Worm (Caenorhabditis elegans) whole organism, L3 larva: ENCODE data around the gene fkb-3.
A peak's percentile ranks its signal among the peaks of the same experiment; 100 is the strongest.

Experiments used
- R02D3.7 ChIP-seq: fragments of 150-350 bp; optimal IDR thresholded peaks from 2 replicates; lab custom pipeline; 2014; ENCODE audit warnings: missing biosample characterization, missing genetic modification characterization
- aly-2 ChIP-seq: fragments of 150-350 bp; optimal IDR thresholded peaks from 2 replicates; lab custom pipeline; 2014; ENCODE audit warnings: missing biosample characterization, missing genetic modification characterization
- ceh-16 ChIP-seq: sonication (generic microtip); optimal IDR thresholded peaks from 2 replicates; lab custom pipeline; 2017; ENCODE audit warnings: missing biosample characterization, missing genetic modification characterization
- ceh-82 ChIP-seq: fragments of 150-350 bp; optimal IDR thresholded peaks from 2 replicates; lab custom pipeline; 2014; ENCODE audit warnings: missing biosample characterization, missing genetic modification characterization
- ceh-9 ChIP-seq: sonication (generic microtip); optimal IDR thresholded peaks from 2 replicates; lab custom pipeline; 2018; ENCODE audit warnings: missing biosample characterization, missing genetic modification characterization
- daf-12 ChIP-seq: fragments of 150-350 bp; optimal IDR thresholded peaks from 2 replicates; lab custom pipeline; 2014; ENCODE audit warnings: missing biosample characterization, missing genetic modification reagents, missing genetic modification characterization
- egl-27 ChIP-seq: sonication (generic microtip); optimal IDR thresholded peaks from 4 replicates; lab custom pipeline; 2017; ENCODE audit warnings: missing biosample characterization, missing genetic modification reagents, missing genetic modification characterization
- egl-5 ChIP-seq: fragments of 150-350 bp; optimal IDR thresholded peaks from 2 replicates; lab custom pipeline; 2017; ENCODE audit warnings: missing biosample characterization, missing genetic modification reagents, missing genetic modification characterization, inconsistent platforms
- elt-1 ChIP-seq: fragments of 150-350 bp; optimal IDR thresholded peaks from 2 replicates; lab custom pipeline; 2014; ENCODE audit warnings: missing biosample characterization, missing genetic modification characterization
- elt-2 ChIP-seq: sonication (generic microtip); optimal IDR thresholded peaks from 2 replicates; lab custom pipeline; 2016; ENCODE audit warnings: missing genetic modification reagents, mild to moderate bottlenecking, missing genetic modification characterization, missing compliant biosample characterization
- elt-3 ChIP-seq, 3 experiments: fragments of 150-350 bp in 1 of 3; sonication (generic microtip) in 2 of 3; optimal IDR thresholded peaks; 2 replicates in 2 of 3; 4 replicates in 1 of 3; lab custom pipeline; 2014 to 2017; ENCODE audit warnings: missing biosample characterization in 3 of 3, missing genetic modification characterization in 3 of 3
- fkh-2 ChIP-seq: fragments of 150-350 bp; optimal IDR thresholded peaks from 2 replicates; lab custom pipeline; 2014; ENCODE audit warnings: missing biosample characterization, missing genetic modification reagents, missing genetic modification characterization
- fos-1 ChIP-seq: fragments of 150-350 bp; optimal IDR thresholded peaks from 2 replicates; lab custom pipeline; 2014; ENCODE audit warnings: missing biosample characterization, missing genetic modification characterization
- hmg-11 ChIP-seq: sonication (generic microtip); optimal IDR thresholded peaks from 2 replicates; lab custom pipeline; 2016; ENCODE audit warnings: missing genetic modification characterization, missing compliant biosample characterization
- jun-1 ChIP-seq: fragments of 150-350 bp; optimal IDR thresholded peaks from 2 replicates; lab custom pipeline; 2014; ENCODE audit warnings: missing biosample characterization, missing genetic modification reagents, missing genetic modification characterization
- lin-15B ChIP-seq: fragments of 150-350 bp; optimal IDR thresholded peaks from 2 replicates; lab custom pipeline; 2014; ENCODE audit warnings: missing biosample characterization, missing genetic modification characterization
- lin-39 ChIP-seq: fragments of 150-350 bp; optimal IDR thresholded peaks from 2 replicates; lab custom pipeline; 2018; ENCODE audit warnings: missing biosample characterization, missing genetic modification reagents, missing genetic modification characterization
- mdl-1 ChIP-seq: fragments of 150-350 bp; optimal IDR thresholded peaks from 2 replicates; lab custom pipeline; 2014; ENCODE audit warnings: missing biosample characterization, missing genetic modification characterization
- nfya-1 ChIP-seq: sonication (generic microtip); optimal IDR thresholded peaks from 2 replicates; lab custom pipeline; 2017; ENCODE audit warnings: missing genetic modification characterization, mild to moderate bottlenecking, missing compliant biosample characterization, antibody characterized with exemption, moderate library complexity; ENCODE audit not compliant: insufficient read depth
- nhr-11 ChIP-seq: fragments of 150-350 bp; optimal IDR thresholded peaks from 2 replicates; lab custom pipeline; 2014; ENCODE audit warnings: missing biosample characterization, missing genetic modification characterization
- nhr-12 ChIP-seq: fragments of 150-350 bp; optimal IDR thresholded peaks from 2 replicates; lab custom pipeline; 2014; ENCODE audit warnings: missing biosample characterization, missing genetic modification characterization
- nhr-23 ChIP-seq: fragments of 150-350 bp; optimal IDR thresholded peaks from 2 replicates; lab custom pipeline; 2014; ENCODE audit warnings: missing biosample characterization, missing genetic modification reagents, missing genetic modification characterization
- nhr-28 ChIP-seq: fragments of 150-350 bp; optimal IDR thresholded peaks from 2 replicates; lab custom pipeline; 2014; ENCODE audit warnings: missing biosample characterization, missing genetic modification characterization
- nhr-43 ChIP-seq: sonication (generic microtip); optimal IDR thresholded peaks from 2 replicates; lab custom pipeline; 2016; ENCODE audit warnings: mild to moderate bottlenecking, missing genetic modification characterization, missing compliant biosample characterization; ENCODE audit not compliant: poor library complexity, severe bottlenecking
- nhr-76 ChIP-seq: fragments of 150-350 bp; sonication (generic microtip); optimal IDR thresholded peaks from 5 replicates; lab custom pipeline; 2014; ENCODE audit warnings: missing biosample characterization, missing genetic modification characterization
- nhr-77 ChIP-seq: fragments of 150-350 bp; optimal IDR thresholded peaks from 2 replicates; lab custom pipeline; 2014; ENCODE audit warnings: missing biosample characterization, missing genetic modification characterization
- pha-4 ChIP-seq: fragments of 150-350 bp; optimal IDR thresholded peaks from 2 replicates; lab custom pipeline; 2014; ENCODE audit warnings: missing biosample characterization, missing genetic modification reagents, missing genetic modification characterization
- pqm-1 ChIP-seq: fragments of 150-350 bp; optimal IDR thresholded peaks from 2 replicates; lab custom pipeline; 2017; ENCODE audit warnings: missing biosample characterization, missing genetic modification characterization, inconsistent platforms
- sea-2 ChIP-seq: fragments of 150-350 bp; sonication (generic microtip); optimal IDR thresholded peaks from 4 replicates; lab custom pipeline; 2014; ENCODE audit warnings: missing biosample characterization, missing genetic modification reagents, missing genetic modification characterization
- skn-1 ChIP-seq: fragments of 150-350 bp; optimal IDR thresholded peaks from 2 replicates; lab custom pipeline; 2014; ENCODE audit warnings: missing biosample characterization, missing genetic modification characterization
- tbx-2 ChIP-seq: sonication (generic microtip); optimal IDR thresholded peaks from 2 replicates; lab custom pipeline; 2016; ENCODE audit warnings: mild to moderate bottlenecking, missing genetic modification characterization, missing compliant biosample characterization
- unc-39 ChIP-seq: sonication (generic microtip); optimal IDR thresholded peaks from 4 replicates; lab custom pipeline; 2017; ENCODE audit warnings: missing biosample characterization, missing genetic modification characterization
- unc-62 ChIP-seq: fragments of 150-350 bp; sonication (generic microtip); optimal IDR thresholded peaks from 4 replicates; lab custom pipeline; 2014; ENCODE audit warnings: missing biosample characterization, missing genetic modification reagents, missing genetic modification characterization
- zag-1 ChIP-seq: fragments of 150-350 bp; optimal IDR thresholded peaks from 2 replicates; lab custom pipeline; 2014; ENCODE audit warnings: missing biosample characterization, missing genetic modification characterization
- ztf-11 ChIP-seq: fragments of 150-350 bp; optimal IDR thresholded peaks from 2 replicates; lab custom pipeline; 2014; ENCODE audit warnings: missing biosample characterization, missing genetic modification characterization
- ztf-4 ChIP-seq: fragments of 150-350 bp; optimal IDR thresholded peaks from 2 replicates; lab custom pipeline; 2014; ENCODE audit warnings: missing biosample characterization, missing genetic modification characterization

The fkb-3 gene

DNA sequence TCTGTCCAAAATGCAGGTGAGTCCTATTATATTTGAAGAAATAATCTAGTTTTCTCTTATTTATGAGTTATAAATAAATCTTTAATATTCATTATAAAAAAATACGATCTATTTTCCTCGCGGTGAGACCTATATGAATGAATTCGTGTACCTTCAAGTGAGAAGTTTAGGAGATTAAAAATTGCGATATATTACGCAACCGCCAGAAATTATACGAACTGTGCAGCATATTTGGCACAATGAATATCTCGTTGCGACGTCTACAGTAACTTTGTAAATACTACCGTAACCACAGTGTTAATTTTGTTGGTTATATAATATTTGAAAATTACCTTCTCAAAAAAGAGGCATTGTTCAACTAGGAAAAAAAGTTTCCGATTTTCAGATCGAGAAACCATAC is 670 bp upstream of the fkb-3 start:
- TF ChIP-seq ztf-11 = no peak
- no peak for TF ChIP-seq ceh-82 (tag; lab: Kevin White, UChicago)
- no peak for TF ChIP-seq jun-1
- TF ChIP-seq skn-1 (tag; lab: Kevin White, UChicago) = no peak
- no peak for TF ChIP-seq fos-1 (tag; lab: Kevin White, UChicago)
- TF ChIP-seq elt-3 (tag; optimal IDR thresholded peaks at IDR 0.05; lab: Kevin White, UChicago) = no peak
- TF ChIP-seq ztf-4 (tag; lab: Kevin White, UChicago) = no peak
- TF ChIP-seq pqm-1 (tag; lab: Kevin White, UChicago) = no peak
- TF ChIP-seq elt-1 = no peak
- TF ChIP-seq mdl-1 (tag; lab: Kevin White, UChicago) = no peak
- TF ChIP-seq ceh-9 (tag; lab: Kevin White, UChicago) = no peak
- no peak for TF ChIP-seq nhr-23 (tag; lab: Kevin White, UChicago)
- TF ChIP-seq tbx-2 = no peak
- TF ChIP-seq unc-39 (tag; lab: Kevin White, UChicago) = no peak

DNA sequence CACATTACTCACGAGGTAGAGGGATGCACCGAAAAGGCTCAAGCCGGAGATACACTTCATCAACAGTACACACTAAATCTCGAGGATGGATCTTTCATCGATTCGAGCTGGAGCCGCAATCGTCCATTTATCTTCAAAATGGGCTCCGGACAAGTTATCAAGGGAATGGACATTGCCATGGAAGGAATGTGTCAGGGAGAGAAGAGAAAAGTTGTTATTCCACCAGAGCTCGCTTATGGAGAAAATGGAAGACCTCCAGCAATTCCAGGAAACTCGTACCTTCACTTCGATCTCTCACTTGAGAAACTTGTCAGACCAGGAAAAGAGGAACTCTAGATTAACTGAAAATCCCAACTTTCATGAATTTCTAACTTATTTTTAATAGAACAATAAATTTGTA is 871 bp downstream of the fkb-3 start:
- TF ChIP-seq ztf-11 (no peak), nhr-76 (tag; lab: Kevin White, UChicago) (no peak), jun-1 (no peak), egl-5 (tag; lab: Kevin White, UChicago) (no peak), sea-2 (GFP tag; lab: Kevin White, UChicago) (no peak), nhr-11 (tag; lab: Kevin White, UChicago) (no peak), tbx-2 (no peak), nhr-77 (tag; lab: Kevin White, UChicago) (no peak), nhr-12 (no peak), egl-27 (tag; lab: Kevin White, UChicago) (no peak), fos-1 (tag; lab: Kevin White, UChicago) (no peak)
- TF ChIP-seq, all 47 proteins: peak for 0

DNA sequence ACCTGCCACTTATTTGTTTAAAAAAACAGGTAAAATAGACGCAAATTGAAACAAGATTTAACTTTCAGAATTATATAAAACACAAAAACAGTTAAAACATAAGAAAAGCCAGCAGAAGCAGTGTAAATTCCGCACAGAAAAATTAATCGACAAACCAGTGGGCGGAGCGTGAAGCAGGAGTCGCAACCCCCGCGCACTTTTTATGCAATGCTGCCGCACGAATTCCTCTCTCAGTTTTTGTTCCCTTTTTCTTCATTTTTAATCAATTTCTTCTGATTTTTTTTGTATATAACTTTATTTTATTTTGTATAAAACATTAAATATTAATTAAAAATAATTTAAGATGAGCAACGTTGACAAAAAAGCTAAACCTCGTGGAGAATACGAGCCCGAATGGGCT is 5.8 kb downstream of the fkb-3 start, which contains the start of the genes gei-6 and krr-1:
Gene gei-6, minus strand, starts transcription at position 2 of the 400 bp plus-strand sequence.
Gene krr-1, plus strand, starts transcription at position 344 of the 400 bp plus-strand sequence.
- TF ChIP-seq ceh-16 (tag; lab: Kevin White, UChicago) = no peak
- peak; percentile 50 for TF ChIP-seq nhr-23 (tag; lab: Kevin White, UChicago)
- no peak for TF ChIP-seq elt-1
- TF ChIP-seq elt-2 (tag; lab: Kevin White, UChicago) = peak; percentile 14
- TF ChIP-seq nhr-43 (tag; lab: Kevin White, UChicago) = peak; percentile 20
- TF ChIP-seq R02D3.7 (tag; lab: Kevin White, UChicago) = peak; percentile 17
- TF ChIP-seq pha-4 = peak; percentile 65
- TF ChIP-seq lin-15B (tag; lab: Kevin White, UChicago) = peak; percentile 78
- peak; percentile 73 for TF ChIP-seq hmg-11
- peak; percentile 58 for TF ChIP-seq nfya-1 (tag; lab: Kevin White, UChicago)
- TF ChIP-seq lin-39 (tag; lab: Kevin White, UChicago) = peak; percentile 12

DNA sequence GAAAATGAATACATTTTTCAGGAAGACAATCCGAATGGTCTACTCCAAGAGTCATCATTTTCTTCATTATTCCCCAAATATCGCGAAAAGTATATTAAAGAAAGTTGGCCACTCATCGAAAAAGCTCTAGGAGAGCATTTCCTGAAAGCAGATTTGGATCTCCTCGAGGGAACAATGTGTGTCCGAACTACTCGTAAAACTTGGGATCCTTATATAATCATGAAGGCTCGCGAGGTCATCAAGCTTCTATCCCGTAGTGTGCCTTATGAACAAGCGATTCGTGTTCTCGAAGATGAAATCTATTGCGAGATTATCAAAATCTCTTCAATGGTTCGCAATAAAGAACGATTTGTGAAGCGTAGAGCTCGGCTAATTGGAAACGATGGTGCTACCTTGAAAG is 6.5 kb downstream of the fkb-3 start:
- TF ChIP-seq lin-15B (tag; lab: Kevin White, UChicago) = no peak
- no peak for TF ChIP-seq ceh-82 (tag; lab: Kevin White, UChicago)
- TF ChIP-seq nhr-77 (tag; lab: Kevin White, UChicago) = no peak
- TF ChIP-seq fos-1 (tag; lab: Kevin White, UChicago) = no peak
- TF ChIP-seq fkh-2 (tag; lab: Kevin White, UChicago) = no peak
- TF ChIP-seq unc-62 (GFP tag; lab: Kevin White, UChicago) = no peak
- TF ChIP-seq lin-39 (tag; lab: Kevin White, UChicago) = no peak
- no peak for TF ChIP-seq nhr-28
- TF ChIP-seq nhr-12 = no peak
- no peak for TF ChIP-seq zag-1
- no peak for TF ChIP-seq tbx-2

DNA sequence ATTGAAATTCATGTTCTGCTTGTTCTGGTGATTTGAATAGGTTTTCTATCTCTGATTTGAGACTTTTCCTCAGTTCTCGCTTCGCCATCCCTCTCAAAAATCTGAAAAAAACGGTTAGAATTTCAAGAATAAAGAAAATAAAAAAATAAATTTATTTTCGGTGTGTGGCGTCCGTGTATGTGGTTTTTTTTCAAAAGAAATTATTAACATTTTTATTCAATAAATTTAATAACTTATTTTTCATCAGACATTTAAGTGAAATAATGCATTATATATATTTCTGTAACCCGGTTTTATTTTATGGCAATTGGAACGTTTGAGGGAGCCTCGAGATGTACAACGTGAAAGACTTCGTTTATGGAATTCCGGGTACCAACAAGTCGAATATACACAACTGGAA is 9.7 kb downstream of the fkb-3 start, which contains the start of gene C05C8.5:
Gene C05C8.5, minus strand, starts transcription at position 101 of the 400 bp plus-strand sequence.
- TF ChIP-seq nhr-76 (tag; lab: Kevin White, UChicago) (no peak), nhr-43 (tag; lab: Kevin White, UChicago) (no peak), zag-1 (no peak), daf-12 (tag; lab: Kevin White, UChicago) (no peak), egl-5 (tag; lab: Kevin White, UChicago) (no peak), fkh-2 (tag; lab: Kevin White, UChicago) (no peak), jun-1 (no peak), pqm-1 (tag; lab: Kevin White, UChicago) (no peak), ceh-16 (tag; lab: Kevin White, UChicago) (no peak), aly-2 (no peak), nhr-11 (tag; lab: Kevin White, UChicago) (no peak), pha-4 (no peak)
